Worm (Caenorhabditis elegans) whole organism, L4/young adult: ENCODE measurements around the gene cyn-13.

Source experiments
- dao-5 ChIP-seq: sonication (generic microtip); optimal IDR thresholded peaks from 2 replicates; lab custom pipeline; 2016; ENCODE audit warnings: missing genotype, missing genetic modification characterization, moderate library complexity, missing compliant biosample characterization
- him-1 ChIP-seq: sonication (generic microtip); optimal IDR thresholded peaks from 2 replicates; lab custom pipeline; 2016; ENCODE audit warnings: missing genotype, missing genetic modification reagents, missing genetic modification characterization, missing compliant biosample characterization

DNA sequence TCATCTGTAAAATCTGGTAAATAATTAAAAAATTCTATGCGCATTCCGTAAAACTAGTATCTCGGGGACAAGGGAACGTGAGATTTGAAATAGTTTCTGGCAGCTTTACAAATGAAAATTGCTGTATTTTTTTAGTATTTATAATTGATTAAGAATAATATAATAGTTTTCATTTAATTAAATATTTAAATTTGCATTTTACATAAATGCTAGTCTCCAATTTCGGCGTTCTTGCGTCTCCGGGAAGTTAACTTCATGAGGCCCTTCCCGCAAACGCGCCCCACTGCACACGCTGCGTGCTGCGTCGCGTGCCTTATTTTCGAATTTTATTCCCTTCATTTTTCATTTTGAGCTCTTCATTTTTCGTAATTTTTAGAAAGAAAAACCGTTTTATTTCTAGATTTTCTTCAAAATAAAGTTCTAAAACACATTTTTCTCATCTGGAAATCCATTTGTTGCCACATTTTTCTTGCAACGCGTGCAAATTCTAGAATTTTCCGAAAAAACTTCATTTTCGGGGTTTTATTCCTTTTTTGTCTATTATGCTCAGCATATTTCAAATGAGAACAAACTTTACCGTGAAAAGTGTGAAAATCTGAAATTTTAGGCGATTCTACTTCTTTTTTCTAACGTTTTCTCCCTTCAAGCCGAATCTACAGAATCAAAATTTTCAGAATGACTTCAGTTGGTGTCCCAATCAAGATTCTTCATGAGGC, 28.9 kb downstream of the cyn-13 start, which contains the start of the genes snx-13 and snr-1:
- peak; percentile 39 for TF ChIP-seq him-1 (tag; lab: Kevin White, UChicago)
- peak; percentile 31 for TF ChIP-seq dao-5 (tag; lab: Kevin White, UChicago)
